Fruit fly (Drosophila melanogaster): ENCODE results near the gene spri.

The spri gene

dm6 chrX:10618491-10618890 lies 33.3 kb upstream of the spri start:
- TF ChIP-seq CG9932 (GFP tag; IDR thresholded peaks at IDR 0.05) (no peak), pros (GFP tag; optimal IDR thresholded peaks at IDR 0.05) (no peak), CG30431 (GFP tag; optimal IDR thresholded peaks at IDR 0.05) (no peak), CG4360 (GFP tag; IDR thresholded peaks at IDR 0.05) (peak; percentile 31; the same call in 1 of the 2 replicates)

- TF ChIP-seq CG42726 (GFP tag; IDR thresholded peaks at IDR 0.05; ENCODE audit: partially characterized antibody) = no peak
- TF ChIP-seq crp (GFP tag; optimal IDR thresholded peaks at IDR 0.05) = no peak
- peak; percentile 16 for TF ChIP-seq Med (GFP tag)
- no peak for TF ChIP-seq ap (GFP tag; IDR thresholded peaks at IDR 0.05)
- no peak for TF ChIP-seq corto (GFP tag; optimal IDR thresholded peaks at IDR 0.05)
- no peak for TF ChIP-seq HHEX (GFP tag; optimal IDR thresholded peaks at IDR 0.05)
- no peak for TF ChIP-seq Hey (tag; optimal IDR thresholded peaks at IDR 0.05)
- no peak for TF ChIP-seq CG17385 (GFP tag; optimal IDR thresholded peaks at IDR 0.05)
- TF ChIP-seq Rx (GFP tag; IDR thresholded peaks at IDR 0.05) = no peak
- TF ChIP-seq Ets65A (GFP tag) = peak; percentile 47
- TF ChIP-seq onecut (GFP tag; IDR thresholded peaks at IDR 0.05) = no peak
- TF ChIP-seq shn (GFP tag; optimal IDR thresholded peaks at IDR 0.05) = no peak
- TF ChIP-seq ara (GFP tag; IDR thresholded peaks at IDR 0.05) = no peak
Measured at dm6 chrX:10615215-10615614, 30.0 kb upstream of the spri start.

- TF ChIP-seq CG13894 (tag; optimal IDR thresholded peaks at IDR 0.05) = peak; percentile 56
- peak; percentile 1 for TF ChIP-seq CG10543 (GFP tag; optimal IDR thresholded peaks at IDR 0.05)
- TF ChIP-seq CG11696 (GFP tag; IDR thresholded peaks at IDR 0.05) = peak; percentile 49; the same call in 1 of the 2 replicates
- peak; percentile 64 for TF ChIP-seq crol (GFP tag; IDR thresholded peaks at IDR 0.05)
- TF ChIP-seq CG18599 (GFP tag; optimal IDR thresholded peaks at IDR 0.05) = peak; percentile 25
- TF ChIP-seq CG15514 (GFP tag; optimal IDR thresholded peaks at IDR 0.05) = peak; percentile 97
- no peak for TF ChIP-seq insv (GFP tag; optimal IDR thresholded peaks at IDR 0.05)
- TF ChIP-seq abd-A (tag; optimal IDR thresholded peaks at IDR 0.05) = peak; percentile 97
- TF ChIP-seq Hmx (GFP tag; optimal IDR thresholded peaks at IDR 0.05) = no peak
- no peak for TF ChIP-seq bcd (GFP tag; optimal IDR thresholded peaks at IDR 0.05)
- peak; percentile 9 for TF ChIP-seq Hmr (GFP tag; optimal IDR thresholded peaks at IDR 0.05)
- no peak for TF ChIP-seq dpn (GFP tag; optimal IDR thresholded peaks at IDR 0.05)
- TF ChIP-seq Deaf1 (tag; optimal IDR thresholded peaks at IDR 0.05) = peak; percentile 29
- no peak for TF ChIP-seq fd64A (GFP tag; optimal IDR thresholded peaks at IDR 0.05)
- TF ChIP-seq Ets65A (GFP tag) = peak; percentile 58
- TF ChIP-seq ase (GFP tag; IDR thresholded peaks at IDR 0.05) = no peak
- TF ChIP-seq Bgb (GFP tag; IDR thresholded peaks at IDR 0.05; ENCODE audit: partially characterized antibody) = 0 out of 2 replicates have a peak, but pooled peaks have one; percentile 14
Measured at dm6 chrX:10613568-10613967, 28.3 kb upstream of the spri start.

dm6 chrX:10607629-10608028 lies 22.4 kb upstream of the spri start:
- TF ChIP-seq Dfd (GFP tag; optimal IDR thresholded peaks at IDR 0.05) = peak in 1 of 2 experiments; percentile 16
- no peak for TF ChIP-seq CG2116 (GFP tag; optimal IDR thresholded peaks at IDR 0.05)
- TF ChIP-seq chn (GFP tag; optimal IDR thresholded peaks at IDR 0.05) = no peak
- peak; percentile 10 for TF ChIP-seq Ets65A (GFP tag)
- no peak for TF ChIP-seq CG31441 (GFP tag; IDR thresholded peaks at IDR 0.05)
- no peak for TF ChIP-seq repo (GFP tag; optimal IDR thresholded peaks at IDR 0.05)
- no peak for TF ChIP-seq GATAe (GFP tag; conservative IDR thresholded peaks at IDR 0.05)
- no peak for TF ChIP-seq CG11504 (tag; optimal IDR thresholded peaks at IDR 0.05)
- TF ChIP-seq CG16863 (GFP tag; optimal IDR thresholded peaks at IDR 0.05) = no peak
- TF ChIP-seq pb (GFP tag; optimal IDR thresholded peaks at IDR 0.05) = no peak
- TF ChIP-seq chif (GFP tag; optimal IDR thresholded peaks at IDR 0.05) = no peak
- TF ChIP-seq CG4328 (GFP tag; optimal IDR thresholded peaks at IDR 0.05) = no peak
- TF ChIP-seq CG11085 (GFP tag; IDR thresholded peaks at IDR 0.05) = no peak
- no peak for TF ChIP-seq tll (GFP tag; optimal IDR thresholded peaks at IDR 0.05)
- TF ChIP-seq gem (tag; optimal IDR thresholded peaks at IDR 0.05) = no peak
- peak; percentile 19 for TF ChIP-seq Med (GFP tag)
- no peak for TF ChIP-seq CG6791 (GFP tag; IDR thresholded peaks at IDR 0.05; ENCODE audit: partially characterized antibody)

Measured in whole organism, embryonic.